Worm (Caenorhabditis elegans): ENCODE results near the gene C27D8.2.
A peak's percentile ranks its signal among the peaks of the same experiment; 100 is the strongest.

Gene C27D8.2

ce11 chrIV:12717531-12717930, 6.5 kb downstream of the C27D8.2 start, which contains the start of gene C27D8.1:
Gene C27D8.1, plus strand, starts transcription at chrIV:12717831.
- TF ChIP-seq M03D4.4 (tag; optimal IDR thresholded peaks at IDR 0.05), result no peak
- TF ChIP-seq tbx-8 (GFP tag; optimal IDR thresholded peaks at IDR 0.05), result no peak
- no peak for TF ChIP-seq pha-4 (tag; optimal IDR thresholded peaks at IDR 0.05)
- no peak for TF ChIP-seq elt-3 (tag; optimal IDR thresholded peaks at IDR 0.05)
- TF ChIP-seq flh-1 (GFP tag; optimal IDR thresholded peaks at IDR 0.05), result no peak
- TF ChIP-seq ceh-39 (tag; optimal IDR thresholded peaks at IDR 0.05), result no peak

DNA sequence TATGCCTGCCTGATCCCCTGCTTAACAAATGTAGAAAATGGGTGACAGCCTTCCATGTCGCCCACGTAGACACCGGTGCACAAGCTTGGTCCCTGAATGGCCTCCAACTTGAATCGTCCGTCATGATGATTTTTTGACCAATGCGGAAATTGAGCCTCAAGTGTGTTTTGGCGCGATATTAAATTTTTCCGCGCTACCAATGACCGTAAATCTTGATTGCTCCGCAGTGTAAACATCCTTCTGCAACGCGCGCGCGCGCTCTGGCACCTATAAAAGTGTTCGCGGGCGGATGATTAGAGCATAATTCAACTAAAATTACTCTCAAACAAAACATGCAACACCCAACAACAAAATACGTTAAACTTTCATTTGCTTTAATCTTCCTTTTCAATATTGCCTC, 8.6 kb downstream of the C27D8.2 start, which contains the start of gene idpp-7:
Gene idpp-7, plus strand, starts transcription at position 301 of the 400 bp plus-strand sequence.
- TF ChIP-seq mab-5 (tag; optimal IDR thresholded peaks at IDR 0.05), result no peak
- TF ChIP-seq ces-1 (GFP tag; optimal IDR thresholded peaks at IDR 0.05), result no peak
- TF ChIP-seq sptf-1 (tag; optimal IDR thresholded peaks at IDR 0.05), result no peak
- no peak for TF ChIP-seq elt-1 (tag; optimal IDR thresholded peaks at IDR 0.05; ENCODE audit: borderline replicate concordance, insufficient read depth)
- TF ChIP-seq zip-8 (tag; optimal IDR thresholded peaks at IDR 0.05), result no peak
- no peak for TF ChIP-seq nhr-28 (tag; optimal IDR thresholded peaks at IDR 0.05)
- TF ChIP-seq sem-2 (GFP tag; optimal IDR thresholded peaks at IDR 0.05), result no peak
- TF ChIP-seq nhr-2 (tag; optimal IDR thresholded peaks at IDR 0.05), result no peak
- no peak for TF ChIP-seq nhr-76 (tag; optimal IDR thresholded peaks at IDR 0.05)
- no peak for TF ChIP-seq blmp-1 (tag; optimal IDR thresholded peaks at IDR 0.05)

DNA sequence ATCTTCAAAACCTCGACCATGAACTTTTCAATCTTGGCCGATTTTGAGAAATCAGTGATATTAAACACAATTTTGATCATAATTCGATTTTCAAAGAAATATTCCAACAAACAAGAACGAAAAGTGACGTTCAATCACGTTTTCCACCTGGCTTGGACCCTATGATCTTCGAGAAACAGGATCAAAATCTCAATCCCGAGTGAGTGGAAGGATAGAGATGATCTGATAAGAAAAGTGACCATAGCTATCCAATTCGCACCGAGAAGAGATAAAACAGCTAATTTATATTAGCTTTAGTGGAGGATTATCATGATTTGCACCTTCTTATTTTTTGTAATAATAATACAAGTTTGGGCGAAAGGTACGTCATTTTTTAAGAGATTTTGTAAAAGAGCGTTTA, 10.1 kb downstream of the C27D8.2 start, which contains the start of gene T23F6.2:
Gene T23F6.2, plus strand, starts transcription at position 251 of the 400 bp plus-strand sequence.
- TF ChIP-seq ham-2 (GFP tag; optimal IDR thresholded peaks at IDR 0.05) (no peak), elt-1 (tag; optimal IDR thresholded peaks at IDR 0.05; ENCODE audit: borderline replicate concordance, insufficient read depth) (peak; percentile 47)

DNA sequence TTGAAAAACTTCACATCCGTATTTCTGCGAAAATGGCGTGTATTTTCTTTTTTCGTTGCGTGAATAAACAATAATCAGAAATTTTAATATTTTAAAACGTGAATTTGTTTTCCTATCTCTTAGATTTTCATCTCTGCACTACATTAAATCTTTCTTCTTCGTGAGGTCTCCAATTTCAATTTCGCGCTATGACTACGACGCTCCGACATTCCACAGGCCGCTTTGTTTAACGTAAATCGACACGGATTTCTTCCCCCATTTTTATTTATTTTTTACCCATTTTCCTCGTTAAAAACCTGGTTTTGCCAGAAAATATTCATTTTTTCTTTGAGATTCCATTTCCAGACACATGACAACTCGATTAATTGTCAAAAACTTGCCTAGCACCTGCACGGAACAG, 13.6 kb downstream of the C27D8.2 start, which contains the start of the genes T23F6.3 and rbd-1:
Gene T23F6.3, minus strand, starts transcription at position 120 of the 400 bp plus-strand sequence.
Gene rbd-1, plus strand, starts transcription at position 346 of the 400 bp plus-strand sequence.
- TF ChIP-seq M03D4.4 (tag; optimal IDR thresholded peaks at IDR 0.05) (peak; percentile 10), cnd-1 (tag; optimal IDR thresholded peaks at IDR 0.05) (no peak), snpc-4 (tag; optimal IDR thresholded peaks at IDR 0.05) (no peak), ceh-83 (GFP tag; optimal IDR thresholded peaks at IDR 0.05) (no peak), nhr-12 (tag; optimal IDR thresholded peaks at IDR 0.05) (no peak), drap-1 (GFP tag; optimal IDR thresholded peaks at IDR 0.05) (peak; percentile 41), ceh-43 (GFP tag; optimal IDR thresholded peaks at IDR 0.05) (no peak), bed-3 (GFP tag; optimal IDR thresholded peaks at IDR 0.05) (no peak), pha-4 (tag; optimal IDR thresholded peaks at IDR 0.05) (peak; percentile 73), lin-32 (GFP tag; optimal IDR thresholded peaks at IDR 0.05) (no peak), mab-5 (tag; optimal IDR thresholded peaks at IDR 0.05) (peak; percentile 40), lin-13 (tag; optimal IDR thresholded peaks at IDR 0.05) (peak; percentile 74), blmp-1 (tag; optimal IDR thresholded peaks at IDR 0.05) (no peak), tbx-8 (GFP tag; optimal IDR thresholded peaks at IDR 0.05) (no peak), nhr-76 (tag; optimal IDR thresholded peaks at IDR 0.05) (no peak), unc-39 (tag; optimal IDR thresholded peaks at IDR 0.05) (no peak), nhr-28 (tag; optimal IDR thresholded peaks at IDR 0.05) (no peak), nhr-237 (tag; optimal IDR thresholded peaks at IDR 0.05) (peak; percentile 81), hlh-1 (tag; optimal IDR thresholded peaks at IDR 0.05) (peak; percentile 5), unc-62 (GFP tag; optimal IDR thresholded peaks at IDR 0.05) (no peak), zip-8 (tag; optimal IDR thresholded peaks at IDR 0.05) (no peak), ces-1 (GFP tag; optimal IDR thresholded peaks at IDR 0.05) (no peak), mep-1 (tag; optimal IDR thresholded peaks at IDR 0.05) (peak; percentile 81), unc-120 (tag; optimal IDR thresholded peaks at IDR 0.05; ENCODE audit: poor library complexity, severe bottlenecking) (no peak), mls-2 (tag; optimal IDR thresholded peaks at IDR 0.05) (no peak), lsy-2 (tag; optimal IDR thresholded peaks at IDR 0.05) (peak; percentile 78), sptf-1 (tag; optimal IDR thresholded peaks at IDR 0.05) (peak; percentile 71), ham-2 (GFP tag; optimal IDR thresholded peaks at IDR 0.05) (no peak)

Data from whole organism, mixed stage, embryonic.